Worm (Caenorhabditis elegans): ENCODE results near the gene C16H3.3.
"Not testable (repeated sequence)": the region's sequence is repeated elsewhere in the genome, so short reads cannot be mapped to it uniquely, and the experiment has no call there.

Gene C16H3.3

ce11 chrX:17609948-17610347 is at the start of gene C16H3.3:
TSS of gene C16H3.3 (minus strand) at chrX:17610048.
- TF ChIP-seq W03F9.2 (tag; optimal IDR thresholded peaks at IDR 0.05), result no peak
- TF ChIP-seq him-1 (tag; optimal IDR thresholded peaks at IDR 0.05), result no peak
- no peak for TF ChIP-seq dao-5 (tag; optimal IDR thresholded peaks at IDR 0.05)

ce11 chrX:17649380-17649779 is 39.5 kb upstream of the C16H3.3 start, which contains the start of gene tmem-218:
TSS of gene tmem-218 (plus strand) at chrX:17649680.
- not testable (repeated sequence) for TF ChIP-seq W03F9.2, dao-5, him-1 (tag; optimal IDR thresholded peaks at IDR 0.05)

ce11 chrX:17643812-17644211 is 34.0 kb upstream of the C16H3.3 start:
- TF ChIP-seq dao-5 (tag; optimal IDR thresholded peaks at IDR 0.05) (no peak), W03F9.2 (tag; optimal IDR thresholded peaks at IDR 0.05) (no peak), him-1 (tag; optimal IDR thresholded peaks at IDR 0.05) (no peak)

- TF ChIP-seq him-1 (tag; optimal IDR thresholded peaks at IDR 0.05) (no peak), dao-5 (tag; optimal IDR thresholded peaks at IDR 0.05) (no peak), W03F9.2 (tag; optimal IDR thresholded peaks at IDR 0.05) (no peak)
Measured at ce11 chrX:17642832-17643231, 33.0 kb upstream of the C16H3.3 start.

ce11 chrX:17640790-17641189 is 30.9 kb upstream of the C16H3.3 start, which contains the start of gene H18N23.2:
TSS of gene H18N23.2 (minus strand) at chrX:17640871.
- TF ChIP-seq dao-5 (tag; optimal IDR thresholded peaks at IDR 0.05) (no peak), W03F9.2 (tag; optimal IDR thresholded peaks at IDR 0.05) (no peak), him-1 (tag; optimal IDR thresholded peaks at IDR 0.05) (no peak)

- TF ChIP-seq him-1 (tag; optimal IDR thresholded peaks at IDR 0.05) (no peak), W03F9.2 (tag; optimal IDR thresholded peaks at IDR 0.05) (no peak), dao-5 (tag; optimal IDR thresholded peaks at IDR 0.05) (no peak)
Measured at ce11 chrX:17638970-17639369, 29.1 kb upstream of the C16H3.3 start.

- no peak for TF ChIP-seq W03F9.2 (tag; optimal IDR thresholded peaks at IDR 0.05)
- TF ChIP-seq him-1 (tag; optimal IDR thresholded peaks at IDR 0.05), result no peak
- TF ChIP-seq dao-5 (tag; optimal IDR thresholded peaks at IDR 0.05), result no peak
Measured at ce11 chrX:17638460-17638859, 28.6 kb upstream of the C16H3.3 start.

ce11 chrX:17637528-17637927 is 27.7 kb upstream of the C16H3.3 start:
- TF ChIP-seq dao-5 (tag; optimal IDR thresholded peaks at IDR 0.05), result no peak
- no peak for TF ChIP-seq him-1 (tag; optimal IDR thresholded peaks at IDR 0.05)
- TF ChIP-seq W03F9.2 (tag; optimal IDR thresholded peaks at IDR 0.05), result no peak

- TF ChIP-seq W03F9.2 (tag; optimal IDR thresholded peaks at IDR 0.05), result no peak
- TF ChIP-seq dao-5 (tag; optimal IDR thresholded peaks at IDR 0.05), result no peak
- TF ChIP-seq him-1 (tag; optimal IDR thresholded peaks at IDR 0.05), result no peak
Measured at ce11 chrX:17636326-17636735, 26.5 kb upstream of the C16H3.3 start.

ce11 chrX:17634245-17634644 is 24.4 kb upstream of the C16H3.3 start:
- no peak for TF ChIP-seq him-1 (tag; optimal IDR thresholded peaks at IDR 0.05)
- no peak for TF ChIP-seq W03F9.2 (tag; optimal IDR thresholded peaks at IDR 0.05)
- no peak for TF ChIP-seq dao-5 (tag; optimal IDR thresholded peaks at IDR 0.05)

- no peak for TF ChIP-seq W03F9.2 (tag; optimal IDR thresholded peaks at IDR 0.05)
- no peak for TF ChIP-seq him-1 (tag; optimal IDR thresholded peaks at IDR 0.05)
- TF ChIP-seq dao-5 (tag; optimal IDR thresholded peaks at IDR 0.05), result no peak
Measured at ce11 chrX:17633166-17633565, 23.3 kb upstream of the C16H3.3 start.

- TF ChIP-seq W03F9.2 (tag; optimal IDR thresholded peaks at IDR 0.05) (no peak), him-1 (tag; optimal IDR thresholded peaks at IDR 0.05) (no peak), dao-5 (tag; optimal IDR thresholded peaks at IDR 0.05) (no peak)
Measured at ce11 chrX:17631703-17632102, 21.9 kb upstream of the C16H3.3 start.

ce11 chrX:17630888-17631287 is 21.0 kb upstream of the C16H3.3 start:
- TF ChIP-seq him-1 (tag; optimal IDR thresholded peaks at IDR 0.05) (no peak), W03F9.2 (tag; optimal IDR thresholded peaks at IDR 0.05) (no peak), dao-5 (tag; optimal IDR thresholded peaks at IDR 0.05) (no peak)

- no peak for TF ChIP-seq dao-5 (tag; optimal IDR thresholded peaks at IDR 0.05)
- no peak for TF ChIP-seq W03F9.2 (tag; optimal IDR thresholded peaks at IDR 0.05)
- no peak for TF ChIP-seq him-1 (tag; optimal IDR thresholded peaks at IDR 0.05)
Measured at ce11 chrX:17628345-17628744, 18.5 kb upstream of the C16H3.3 start.

- no peak for TF ChIP-seq him-1 (tag; optimal IDR thresholded peaks at IDR 0.05)
- no peak for TF ChIP-seq W03F9.2 (tag; optimal IDR thresholded peaks at IDR 0.05)
- TF ChIP-seq dao-5 (tag; optimal IDR thresholded peaks at IDR 0.05), result no peak
Measured at ce11 chrX:17627923-17628322, 18.1 kb upstream of the C16H3.3 start.
